Fruit fly (Drosophila melanogaster) whole organism, embryonic: ENCODE data around the gene Ran-like.

ENCODE experiments used
- ATbp ChIP-seq: fragments of 200-800 bp; sonication (Bioruptor generic); optimal IDR thresholded peaks from 2 replicates; lab custom pipeline; 2017; ENCODE audit warnings: missing biosample characterization, mild to moderate bottlenecking, missing genetic modification characterization, missing genetic modification reagents
- Antp ChIP-seq: fragments of 200-800 bp; sonication (Bioruptor generic); optimal IDR thresholded peaks from 3 replicates; lab custom pipeline; 2016; ENCODE audit warnings: missing biosample characterization, missing genetic modification characterization
- CG10979 ChIP-seq: fragments of 200-800 bp; sonication (Bioruptor generic); optimal IDR thresholded peaks from 2 replicates; lab custom pipeline; 2018; ENCODE audit warnings: missing biosample characterization, mild to moderate bottlenecking, missing genetic modification characterization, moderate library complexity
- CG12942 ChIP-seq: fragments of 200-800 bp; sonication (Bioruptor generic); optimal IDR thresholded peaks from 3 replicates; lab custom pipeline; 2016; ENCODE audit warnings: missing biosample characterization, missing genetic modification characterization
- CG13424 ChIP-seq: fragments of 200-800 bp; sonication (Bioruptor generic); optimal IDR thresholded peaks from 2 replicates; lab custom pipeline; 2019; ENCODE audit warnings: missing biosample characterization, mild to moderate bottlenecking, missing genetic modification characterization, moderate library complexity
- CG14667 ChIP-seq: fragments of 200-800 bp; sonication (Bioruptor generic); IDR thresholded peaks from 2 replicates; pipeline ENCODE4 v1.3.6; 2022; ENCODE audit warnings: missing biosample characterization, missing genetic modification characterization
- CG14965 ChIP-seq: fragments of 200-800 bp; sonication (Bioruptor generic); optimal IDR thresholded peaks from 2 replicates; lab custom pipeline; 2016; ENCODE audit warnings: missing biosample characterization, missing genetic modification characterization, borderline replicate concordance
- CG16863 ChIP-seq: fragments of 200-800 bp; sonication (Bioruptor generic); optimal IDR thresholded peaks from 3 replicates; lab custom pipeline; 2016; ENCODE audit warnings: missing biosample characterization, missing genetic modification characterization
- CG17186 ChIP-seq: fragments of 200-800 bp; sonication (Bioruptor generic); optimal IDR thresholded peaks from 3 replicates; lab custom pipeline; 2017; ENCODE audit warnings: missing biosample characterization, missing genetic modification reagents, missing genetic modification characterization
- CG17328 ChIP-seq: fragments of 200-800 bp; sonication (Bioruptor generic); IDR thresholded peaks from 2 replicates; pipeline ENCODE4 v1.3.6; 2022; ENCODE audit warnings: missing biosample characterization, missing genetic modification characterization
- CG17802 ChIP-seq: fragments of 200-800 bp; sonication (Bioruptor generic); optimal IDR thresholded peaks from 2 replicates; lab custom pipeline; 2018; ENCODE audit warnings: missing biosample characterization, mild to moderate bottlenecking, missing genetic modification characterization, moderate library complexity
- CG2199 ChIP-seq: fragments of 200-800 bp; sonication (Bioruptor generic); IDR thresholded peaks from 3 replicates; pipeline ENCODE4 v1.3.6; 2022; ENCODE audit warnings: missing biosample characterization, missing genetic modification characterization
- CG30020 ChIP-seq: fragments of 200-800 bp; optimal IDR thresholded peaks from 2 replicates; lab custom pipeline; 2019; ENCODE audit warnings: missing biosample characterization, mild to moderate bottlenecking, missing genetic modification characterization, moderate library complexity
- CG30403 ChIP-seq: fragments of 200-800 bp; sonication (Bioruptor generic); optimal IDR thresholded peaks from 3 replicates; lab custom pipeline; 2016; ENCODE audit warnings: missing biosample characterization, missing genetic modification characterization
- CG32767 ChIP-seq: fragments of 200-800 bp; sonication (Bioruptor generic); IDR thresholded peaks from 2 replicates; pipeline ENCODE4 v1.3.6; 2022; ENCODE audit warnings: missing biosample characterization, missing genetic modification characterization
- CG34224 ChIP-seq: fragments of 200-800 bp; sonication (Bioruptor generic); IDR thresholded peaks from 3 replicates; pipeline ENCODE4 v1.3.6; 2022; ENCODE audit warnings: missing biosample characterization, missing genetic modification characterization; ENCODE audit not compliant: partially characterized antibody
- CG4328 ChIP-seq: fragments of 200-800 bp; sonication (Bioruptor generic); optimal IDR thresholded peaks from 3 replicates; lab custom pipeline; 2017; ENCODE audit warnings: missing biosample characterization, missing genetic modification reagents, missing genetic modification characterization
- CG6272 ChIP-seq: fragments of 200-800 bp; sonication (Bioruptor generic); IDR thresholded peaks from 2 replicates; pipeline ENCODE4 v1.3.6; 2022; ENCODE audit warnings: missing biosample characterization, missing genetic modification characterization
- CG8281 ChIP-seq: fragments of 200-800 bp; sonication (Bioruptor generic); optimal IDR thresholded peaks from 2 replicates; lab custom pipeline; 2018; ENCODE audit warnings: missing biosample characterization, mild to moderate bottlenecking, missing genetic modification characterization, moderate library complexity
- CG9727 ChIP-seq: fragments of 200-800 bp; sonication (Bioruptor generic); optimal IDR thresholded peaks from 3 replicates; lab custom pipeline; 2017; ENCODE audit warnings: missing biosample characterization, mild to moderate bottlenecking, missing genetic modification characterization
- CG9876 ChIP-seq: fragments of 200-800 bp; sonication (Bioruptor generic); optimal IDR thresholded peaks from 2 replicates; lab custom pipeline; 2016; ENCODE audit warnings: missing biosample characterization, missing genetic modification characterization
- Dip3 ChIP-seq: fragments of 200-800 bp; sonication (Bioruptor generic); optimal IDR thresholded peaks from 3 replicates; lab custom pipeline; 2016; ENCODE audit warnings: missing biosample characterization, missing genetic modification characterization
- Doc2 ChIP-seq: fragments of 200-800 bp; sonication (Bioruptor generic); IDR thresholded peaks from 2 replicates; pipeline ENCODE4 v1.3.6; 2022; ENCODE audit warnings: missing biosample characterization, missing genetic modification characterization
- Dref ChIP-seq: fragments of 200-800 bp; sonication (Bioruptor generic); IDR thresholded peaks from 2 replicates; pipeline ENCODE4 v1.3.6; 2022; ENCODE audit warnings: missing biosample characterization, missing genetic modification characterization
- E2f2 ChIP-seq: fragments of 200-800 bp; sonication (Bioruptor generic); IDR thresholded peaks from 2 replicates; pipeline ENCODE4 v1.3.6; 2022; ENCODE audit warnings: missing biosample characterization, missing genetic modification characterization
- GATAe ChIP-seq: fragments of 200-800 bp; sonication (Bioruptor generic); conservative IDR thresholded peaks from 2 replicates; pipeline ENCODE4 v1.3.6; 2022; ENCODE audit warnings: missing biosample characterization, missing genetic modification characterization
- Hmx ChIP-seq: fragments of 200-800 bp; sonication (Bioruptor generic); optimal IDR thresholded peaks from 2 replicates; lab custom pipeline; 2016; ENCODE audit warnings: missing biosample characterization, missing genetic modification characterization
- Myb ChIP-seq: fragments of 200-800 bp; sonication (Bioruptor generic); optimal IDR thresholded peaks from 2 replicates; lab custom pipeline; 2016; ENCODE audit warnings: missing biosample characterization, missing genetic modification characterization
- Nf-YA ChIP-seq: fragments of 200-800 bp; sonication (Bioruptor generic); IDR thresholded peaks from 2 replicates; pipeline ENCODE4 v1.3.6; 2022; ENCODE audit warnings: missing biosample characterization, missing genetic modification characterization
- Nf-YB ChIP-seq: fragments of 200-800 bp; sonication (Bioruptor generic); optimal IDR thresholded peaks from 3 replicates; lab custom pipeline; 2019; ENCODE audit warnings: missing biosample characterization, mild to moderate bottlenecking, missing genetic modification characterization, moderate library complexity
- Opbp ChIP-seq: fragments of 200-800 bp; sonication (Bioruptor generic); IDR thresholded peaks from 3 replicates; pipeline ENCODE4 v1.3.6; 2022; ENCODE audit warnings: missing biosample characterization, missing genetic modification characterization; ENCODE audit not compliant: partially characterized antibody
- Pdp1 ChIP-seq, 2 experiments: fragments of 200-800 bp; sonication (Bioruptor generic); optimal IDR thresholded peaks; 3 replicates each; lab custom pipeline; 2016; ENCODE audit warnings: missing biosample characterization in 2 of 2, missing genetic modification characterization in 2 of 2, mild to moderate bottlenecking in 1 of 2, moderate library complexity in 1 of 2
- Sox102F ChIP-seq: fragments of 200-800 bp; sonication (Bioruptor generic); optimal IDR thresholded peaks from 2 replicates; lab custom pipeline; 2018; ENCODE audit warnings: missing biosample characterization, mild to moderate bottlenecking, missing genetic modification characterization, moderate library complexity
- bcd ChIP-seq: fragments of 200-800 bp; sonication (Bioruptor generic); optimal IDR thresholded peaks from 2 replicates; lab custom pipeline; 2017; ENCODE audit warnings: missing biosample characterization, mild to moderate bottlenecking, missing genetic modification characterization
- ci ChIP-seq: fragments of 200-800 bp; sonication (Bioruptor generic); IDR thresholded peaks from 3 replicates; pipeline ENCODE4 v1.3.6; 2022; ENCODE audit warnings: missing biosample characterization, missing genetic modification characterization
- croc ChIP-seq: fragments of 200-800 bp; sonication (Bioruptor generic); conservative IDR thresholded peaks from 3 replicates; pipeline ENCODE4 v1.3.6; 2022; ENCODE audit warnings: missing biosample characterization, missing genetic modification characterization
- cwo ChIP-seq: fragments of 200-800 bp; sonication (Bioruptor generic); optimal IDR thresholded peaks from 3 replicates; lab custom pipeline; 2017; ENCODE audit warnings: missing biosample characterization, missing genetic modification characterization, mild to moderate bottlenecking, moderate library complexity, missing genetic modification reagents
- dati ChIP-seq: fragments of 200-800 bp; sonication (Bioruptor generic); IDR thresholded peaks from 2 replicates; pipeline ENCODE4 v1.3.6; 2022; ENCODE audit warnings: missing biosample characterization, missing genetic modification characterization
- ems ChIP-seq: fragments of 200-800 bp; sonication (Bioruptor generic); optimal IDR thresholded peaks from 3 replicates; lab custom pipeline; 2016; ENCODE audit warnings: missing biosample characterization, missing genetic modification characterization
- fd3F ChIP-seq: fragments of 200-800 bp; sonication (Bioruptor generic); optimal IDR thresholded peaks from 2 replicates; lab custom pipeline; 2018; ENCODE audit warnings: missing biosample characterization, mild to moderate bottlenecking, missing genetic modification characterization, moderate library complexity
- fru ChIP-seq: fragments of >200 bp; optimal IDR thresholded peaks from 2 replicates; lab custom pipeline; 2017
- ind ChIP-seq: fragments of 200-800 bp; sonication (Bioruptor generic); optimal IDR thresholded peaks from 3 replicates; lab custom pipeline; 2016; ENCODE audit warnings: missing biosample characterization, missing genetic modification characterization
- kay ChIP-seq: fragments of 200-800 bp; sonication (Bioruptor generic); optimal IDR thresholded peaks from 2 replicates; lab custom pipeline; 2016; ENCODE audit warnings: missing biosample characterization, missing genetic modification characterization
- pfk ChIP-seq: fragments of 200-800 bp; sonication (Bioruptor generic); optimal IDR thresholded peaks from 2 replicates; lab custom pipeline; 2018; ENCODE audit warnings: missing biosample characterization, mild to moderate bottlenecking, missing genetic modification characterization, moderate library complexity
- pnt ChIP-seq: fragments of 200-800 bp; sonication (Bioruptor generic); optimal IDR thresholded peaks from 3 replicates; lab custom pipeline; 2016; ENCODE audit warnings: missing biosample characterization, missing genetic modification characterization
- ranshi ChIP-seq: fragments of 200-800 bp; sonication (Bioruptor generic); IDR thresholded peaks from 2 replicates; pipeline ENCODE4 v1.3.6; 2022; ENCODE audit warnings: missing biosample characterization, missing genetic modification characterization
- rib ChIP-seq: fragments of 200-800 bp; sonication (Bioruptor generic); IDR thresholded peaks from 2 replicates; pipeline ENCODE4 v1.3.6; 2022; ENCODE audit warnings: missing biosample characterization, missing genetic modification characterization
- sens-2 ChIP-seq: fragments of 200-800 bp; sonication (Bioruptor generic); IDR thresholded peaks from 2 replicates; pipeline ENCODE4 v1.3.6; 2022; ENCODE audit warnings: missing biosample characterization, missing genetic modification characterization
- sna ChIP-seq: fragments of 200-800 bp; sonication (Bioruptor generic); IDR thresholded peaks from 2 replicates; pipeline ENCODE4 v1.3.6; 2022; ENCODE audit warnings: missing biosample characterization, missing genetic modification characterization; ENCODE audit not compliant: partially characterized antibody
- stc ChIP-seq: fragments of 200-800 bp; sonication (Bioruptor generic); IDR thresholded peaks from 2 replicates; pipeline ENCODE4 v1.3.6; 2022; ENCODE audit warnings: missing biosample characterization, missing genetic modification characterization
- usp ChIP-seq: fragments of >200 bp; optimal IDR thresholded peaks from 2 replicates; lab custom pipeline; 2017; ENCODE audit warnings: missing biosample characterization, missing genetic modification characterization

The Ran-like gene

DNA sequence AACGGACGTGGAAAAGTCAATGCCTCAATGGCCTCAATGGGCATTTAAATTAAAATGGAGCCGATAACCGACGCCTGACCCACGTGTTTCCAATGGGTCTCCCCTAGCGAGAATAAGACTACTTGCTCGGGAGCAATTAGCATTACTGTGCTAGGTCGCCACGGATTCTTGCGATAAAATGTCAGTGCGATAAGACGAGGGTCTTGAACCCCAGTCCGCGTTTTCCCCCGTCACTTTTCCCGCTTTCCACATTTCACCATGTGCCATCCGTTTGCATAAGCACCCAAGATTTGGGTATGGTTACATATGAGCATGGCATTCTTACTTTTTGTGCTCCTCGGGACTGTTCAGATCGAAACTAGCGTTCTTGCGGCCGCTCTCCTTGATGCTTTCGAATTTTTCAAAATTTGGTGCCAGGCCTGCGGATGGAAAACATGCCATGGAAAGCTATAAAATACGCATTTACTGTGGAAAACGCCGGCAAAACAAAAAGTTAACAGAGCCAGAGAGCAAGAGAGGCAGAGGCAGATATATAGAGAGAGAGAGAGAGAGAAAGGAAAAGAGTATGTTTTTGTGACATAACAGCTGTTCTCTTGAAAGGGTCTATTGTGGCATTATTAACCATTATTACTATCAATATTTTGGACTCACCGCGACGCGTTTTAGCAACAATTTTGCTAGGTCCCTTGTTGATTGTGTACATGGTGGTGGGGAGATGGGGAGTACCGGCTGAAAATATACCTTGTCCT, 22.1 kb upstream of the Ran-like start (continued):
- TF ChIP-seq sens-2 (no peak), CG14965 (GFP tag; lab: Kevin White, UChicago) (no peak), fd3F (GFP tag; lab: Kevin White, UChicago) (no peak), Antp (GFP tag; lab: Kevin White, UChicago) (no peak), CG10979 (tag; lab: Kevin White, UChicago) (no peak), CG9876 (no peak), Dip3 (GFP tag; lab: Kevin White, UChicago) (no peak), pfk (GFP tag; lab: Kevin White, UChicago) (no peak), CG17802 (tag; lab: Kevin White, UChicago) (peak; percentile 90), fru (lab: Kevin White, UChicago) (no peak), cwo (GFP tag; lab: Kevin White, UChicago) (peak; percentile 15), CG12942 (GFP tag; lab: Kevin White, UChicago) (no peak), CG17186 (GFP tag; lab: Kevin White, UChicago) (no peak), Nf-YA (no peak), croc (GFP tag; lab: Robert Waterston, UW) (no peak), sna (GFP tag; lab: Robert Waterston, UW) (no peak), ind (GFP tag; lab: Kevin White, UChicago) (no peak), CG16863 (GFP tag; lab: Kevin White, UChicago) (no peak), Nf-YB (GFP tag; lab: Kevin White, UChicago) (no peak), CG4328 (GFP tag; lab: Kevin White, UChicago) (no peak), kay (GFP tag; lab: Kevin White, UChicago) (no peak), Pdp1 (GFP tag; optimal IDR thresholded peaks at IDR 0.05; lab: Kevin White, UChicago) (peak in 1 of 2 experiments; percentile 90), CG13424 (tag; lab: Kevin White, UChicago) (no peak), Doc2 (no peak), CG8281 (tag; lab: Kevin White, UChicago) (no peak), CG30020 (tag; lab: Kevin White, UChicago) (no peak), CG30403 (no peak), ranshi (no peak), bcd (GFP tag; lab: Kevin White, UChicago) (no peak), CG17328 (GFP tag; lab: Robert Waterston, UW) (no peak), CG6272 (no peak), CG32767 (no peak), GATAe (GFP tag; lab: Robert Waterston, UW) (no peak), CG9727 (GFP tag; lab: Kevin White, UChicago) (no peak), Myb (GFP tag; lab: Kevin White, UChicago) (no peak), Dref (GFP tag; lab: Robert Waterston, UW) (no peak), ems (no peak), Hmx (GFP tag; lab: Kevin White, UChicago) (no peak), usp (GFP tag; lab: Kevin White, UChicago) (no peak), pnt (no peak), ATbp (GFP tag; lab: Kevin White, UChicago) (no peak), rib (no peak), dati (GFP tag; lab: Robert Waterston, UW) (no peak), CG2199 (GFP tag; lab: Robert Waterston, UW) (0 out of 3 replicates have a peak, but pooled peaks have one; percentile 35), ci (GFP tag; lab: Robert Waterston, UW) (no peak), E2f2 (GFP tag; lab: Robert Waterston, UW) (no peak), stc (GFP tag; lab: Robert Waterston, UW) (no peak), Opbp (GFP tag; lab: Robert Waterston, UW) (0 out of 3 replicates have a peak, but pooled peaks have one; percentile 10), CG34224 (no peak), Sox102F (GFP tag; lab: Kevin White, UChicago) (no peak), CG14667 (GFP tag; lab: Robert Waterston, UW) (no peak)
